Fruit fly (Drosophila melanogaster) whole organism, prepupa: ENCODE results near the gene CG8461.

Source experiments
- Blimp-1 ChIP-seq: fragments of 200-800 bp; sonication (Bioruptor generic); optimal IDR thresholded peaks from 3 replicates; lab custom pipeline; 2017; ENCODE audit warnings: missing biosample characterization, missing genetic modification characterization, mild to moderate bottlenecking, moderate library complexity, missing genetic modification reagents
- CG10631 ChIP-seq: fragments of 200-800 bp; sonication (Bioruptor generic); optimal IDR thresholded peaks from 2 replicates; lab custom pipeline; 2016; ENCODE audit warnings: missing biosample characterization, missing genetic modification characterization
- CG10669 ChIP-seq: fragments of 200-800 bp; sonication (Bioruptor generic); optimal IDR thresholded peaks from 3 replicates; lab custom pipeline; 2018; ENCODE audit warnings: missing biosample characterization, mild to moderate bottlenecking, missing genetic modification characterization, moderate library complexity
- CG11294 ChIP-seq: fragments of 200-800 bp; sonication (Bioruptor generic); IDR thresholded peaks from 2 replicates; pipeline ENCODE4 v1.3.6; 2022; ENCODE audit warnings: missing biosample characterization, missing genetic modification characterization
- CG11762 ChIP-seq: fragments of 200-800 bp; sonication (Bioruptor generic); optimal IDR thresholded peaks from 3 replicates; lab custom pipeline; 2016; ENCODE audit warnings: missing biosample characterization, missing genetic modification characterization; ENCODE audit not compliant: insufficient read depth
- CG11902 ChIP-seq: fragments of 200-800 bp; sonication (Bioruptor generic); optimal IDR thresholded peaks from 3 replicates; lab custom pipeline; 2016; ENCODE audit warnings: missing biosample characterization, missing genetic modification characterization
- CG15336 ChIP-seq: fragments of 200-800 bp; sonication (Bioruptor generic); IDR thresholded peaks from 2 replicates; pipeline ENCODE4 v1.3.6; 2022; ENCODE audit warnings: missing biosample characterization, missing genetic modification characterization
- CG1621 ChIP-seq: fragments of 200-800 bp; sonication (Bioruptor generic); optimal IDR thresholded peaks from 3 replicates; lab custom pipeline; 2018; ENCODE audit warnings: missing biosample characterization, mild to moderate bottlenecking, missing genetic modification characterization
- CG31627 ChIP-seq: fragments of 200-800 bp; sonication (Bioruptor generic); optimal IDR thresholded peaks from 3 replicates; lab custom pipeline; 2016; ENCODE audit warnings: missing biosample characterization, missing genetic modification characterization
- CG32006 ChIP-seq: fragments of 200-800 bp; sonication (Bioruptor generic); optimal IDR thresholded peaks from 3 replicates; lab custom pipeline; 2017; ENCODE audit warnings: missing biosample characterization, mild to moderate bottlenecking, missing genetic modification characterization
- CG34406 ChIP-seq: fragments of 200-800 bp; sonication (Bioruptor generic); optimal IDR thresholded peaks from 3 replicates; lab custom pipeline; 2016; ENCODE audit warnings: missing biosample characterization, missing genetic modification characterization
- CG3919 ChIP-seq: fragments of 200-800 bp; sonication (Bioruptor generic); optimal IDR thresholded peaks from 3 replicates; lab custom pipeline; 2016; ENCODE audit warnings: missing biosample characterization, missing genetic modification characterization
- CG4318 ChIP-seq: fragments of 200-800 bp; sonication (Bioruptor generic); optimal IDR thresholded peaks from 3 replicates; lab custom pipeline; 2017; ENCODE audit warnings: missing biosample characterization, mild to moderate bottlenecking, missing genetic modification characterization
- CG6163 ChIP-seq: fragments of 200-800 bp; sonication (Bioruptor generic); IDR thresholded peaks from 3 replicates; pipeline ENCODE4 v1.3.6; 2022; ENCODE audit warnings: missing biosample characterization, missing genetic modification characterization
- CG6276 ChIP-seq: fragments of 200-800 bp; sonication (Bioruptor generic); optimal IDR thresholded peaks from 2 replicates; lab custom pipeline; 2017; ENCODE audit warnings: missing biosample characterization, mild to moderate bottlenecking, missing genetic modification characterization
- CG6792 ChIP-seq: fragments of 200-800 bp; sonication (Bioruptor generic); optimal IDR thresholded peaks from 3 replicates; lab custom pipeline; 2016; ENCODE audit warnings: missing biosample characterization, missing genetic modification characterization
- CG6808 ChIP-seq: fragments of 200-800 bp; sonication (Bioruptor generic); optimal IDR thresholded peaks from 3 replicates; lab custom pipeline; 2017; ENCODE audit warnings: missing biosample characterization, missing genetic modification characterization, mild to moderate bottlenecking, moderate library complexity, missing genetic modification reagents
- CG6854 ChIP-seq: fragments of 200-800 bp; sonication (Bioruptor generic); optimal IDR thresholded peaks from 2 replicates; lab custom pipeline; 2017; ENCODE audit warnings: missing biosample characterization, mild to moderate bottlenecking, missing genetic modification characterization
- CG7368 ChIP-seq: fragments of 200-800 bp; sonication (Bioruptor generic); optimal IDR thresholded peaks from 3 replicates; lab custom pipeline; 2016; ENCODE audit warnings: missing biosample characterization, missing genetic modification characterization
- CG8319 ChIP-seq: fragments of 200-800 bp; sonication (Bioruptor generic); optimal IDR thresholded peaks from 3 replicates; lab custom pipeline; 2016; ENCODE audit warnings: missing biosample characterization, missing genetic modification characterization
- CG8632 ChIP-seq: fragments of 200-800 bp; sonication (Bioruptor generic); optimal IDR thresholded peaks from 3 replicates; lab custom pipeline; 2016; ENCODE audit warnings: missing biosample characterization, missing genetic modification characterization
- Eip78C ChIP-seq: fragments of 200-800 bp; sonication (Bioruptor generic); peaks from one replicate; lab custom pipeline; 2016; ENCODE audit warnings: missing biosample characterization, missing genetic modification characterization
- Eip93F ChIP-seq: fragments of 200-800 bp; sonication (Bioruptor generic); optimal IDR thresholded peaks from 2 replicates; lab custom pipeline; 2016; ENCODE audit warnings: missing biosample characterization, mild to moderate bottlenecking, missing genetic modification characterization
- Ets21C ChIP-seq: fragments of 200-800 bp; sonication (Bioruptor generic); optimal IDR thresholded peaks from 3 replicates; lab custom pipeline; 2016; ENCODE audit warnings: missing biosample characterization, missing genetic modification characterization
- Gug ChIP-seq: fragments of 200-800 bp; sonication (Bioruptor generic); IDR thresholded peaks from 2 replicates; pipeline ENCODE4 v1.3.6; 2022; ENCODE audit warnings: missing biosample characterization, missing genetic modification characterization
- Hr38 ChIP-seq: sonication (Bioruptor generic); optimal IDR thresholded peaks from 2 replicates; lab custom pipeline; 2016; ENCODE audit warnings: missing biosample characterization, missing genetic modification characterization
- Hr39 ChIP-seq: fragments of 200-800 bp; sonication (Bioruptor generic); optimal IDR thresholded peaks from 2 replicates; lab custom pipeline; 2016; ENCODE audit warnings: missing biosample characterization, missing genetic modification characterization
- Hr4 ChIP-seq: fragments of 200-800 bp; sonication (Bioruptor generic); optimal IDR thresholded peaks from 3 replicates; lab custom pipeline; 2016; ENCODE audit warnings: missing biosample characterization, missing genetic modification characterization
- Lpt ChIP-seq: fragments of 200-800 bp; sonication (Bioruptor generic); optimal IDR thresholded peaks from 3 replicates; lab custom pipeline; 2016; ENCODE audit warnings: missing biosample characterization, missing genetic modification characterization
- Met ChIP-seq: fragments of 200-800 bp; sonication (Bioruptor generic); optimal IDR thresholded peaks from 3 replicates; lab custom pipeline; 2016; ENCODE audit warnings: missing biosample characterization, missing genetic modification characterization
- Smox ChIP-seq: fragments of 200-800 bp; sonication (Bioruptor generic); optimal IDR thresholded peaks from 3 replicates; lab custom pipeline; 2016; ENCODE audit warnings: missing biosample characterization, missing genetic modification characterization
- Sox14 ChIP-seq: fragments of 200-800 bp; sonication (Bioruptor generic); optimal IDR thresholded peaks from 3 replicates; lab custom pipeline; 2016; ENCODE audit warnings: missing biosample characterization, missing genetic modification characterization
- Sox15 ChIP-seq: fragments of 200-800 bp; sonication (Bioruptor generic); optimal IDR thresholded peaks from 3 replicates; lab custom pipeline; 2016; ENCODE audit warnings: missing biosample characterization, missing genetic modification characterization
- acj6 ChIP-seq: fragments of 200-800 bp; sonication (Bioruptor generic); optimal IDR thresholded peaks from 3 replicates; lab custom pipeline; 2016; ENCODE audit warnings: missing biosample characterization, missing genetic modification characterization
- cyc ChIP-seq: fragments of 200-800 bp; sonication (Bioruptor generic); optimal IDR thresholded peaks from 3 replicates; lab custom pipeline; 2016; ENCODE audit warnings: missing biosample characterization, missing genetic modification characterization
- dac ChIP-seq: fragments of 200-800 bp; sonication (Bioruptor generic); optimal IDR thresholded peaks from 2 replicates; lab custom pipeline; 2017; ENCODE audit warnings: missing biosample characterization, mild to moderate bottlenecking, missing genetic modification characterization
- dsx ChIP-seq: fragments of 200-800 bp; optimal IDR thresholded peaks from 3 replicates; lab custom pipeline; 2019; ENCODE audit warnings: missing biosample characterization, mild to moderate bottlenecking, missing genetic modification characterization, moderate library complexity; ENCODE audit not compliant: poor library complexity, severe bottlenecking
- eg ChIP-seq: fragments of 200-800 bp; sonication (Bioruptor generic); IDR thresholded peaks from 3 replicates; pipeline ENCODE4 v1.3.6; 2022; ENCODE audit warnings: missing biosample characterization, missing genetic modification characterization
- esn ChIP-seq: fragments of 200-800 bp; sonication (Bioruptor generic); optimal IDR thresholded peaks from 2 replicates; lab custom pipeline; 2016; ENCODE audit warnings: missing biosample characterization, mild to moderate bottlenecking, missing genetic modification characterization, moderate library complexity
- fd59A ChIP-seq: fragments of 200-800 bp; sonication (Bioruptor generic); optimal IDR thresholded peaks from 2 replicates; lab custom pipeline; 2017; ENCODE audit warnings: missing biosample characterization, mild to moderate bottlenecking, missing genetic modification characterization, missing genetic modification reagents
- fkh ChIP-seq: fragments of 200-800 bp; sonication (Bioruptor generic); optimal IDR thresholded peaks from 3 replicates; lab custom pipeline; 2017; ENCODE audit warnings: missing biosample characterization, mild to moderate bottlenecking, missing genetic modification characterization, moderate library complexity
- lz ChIP-seq: fragments of 200-800 bp; sonication (Bioruptor generic); optimal IDR thresholded peaks from 3 replicates; lab custom pipeline; 2016; ENCODE audit warnings: missing biosample characterization, missing genetic modification characterization
- net ChIP-seq: fragments of 200-800 bp; sonication (Bioruptor generic); optimal IDR thresholded peaks from 3 replicates; lab custom pipeline; 2016; ENCODE audit warnings: missing biosample characterization, missing genetic modification characterization
- salr ChIP-seq, 2 experiments: fragments of 200-800 bp; sonication (Bioruptor generic); optimal IDR thresholded peaks; 3 replicates each; lab custom pipeline; 2016 to 2018; ENCODE audit warnings: missing biosample characterization in 2 of 2, missing genetic modification characterization in 2 of 2, mild to moderate bottlenecking in 1 of 2
- ss ChIP-seq, 2 experiments: fragments of 200-800 bp; sonication (Bioruptor generic); optimal IDR thresholded peaks; 2 replicates in 1 of 2; 3 replicates in 1 of 2; lab custom pipeline; 2017 to 2018; ENCODE audit warnings: mild to moderate bottlenecking in 2 of 2, missing biosample characterization in 2 of 2, missing genetic modification characterization in 2 of 2, moderate library complexity in 1 of 2
- svp ChIP-seq: fragments of 200-800 bp; sonication (Bioruptor generic); peaks from one replicate; lab custom pipeline; 2016; ENCODE audit warnings: missing biosample characterization, missing genetic modification characterization
- vri ChIP-seq: fragments of 200-800 bp; sonication (Bioruptor generic); optimal IDR thresholded peaks from 3 replicates; lab custom pipeline; 2016; ENCODE audit warnings: missing biosample characterization, mild to moderate bottlenecking, missing genetic modification characterization

Gene CG8461

dm6 chr3R:14470630-14471029 is 42.8 kb downstream of the CG8461 start (continued):
- TF ChIP-seq CG8632 (GFP tag; lab: Kevin White, UChicago), result no peak
- peak; percentile 71 for TF ChIP-seq dac
- no peak for TF ChIP-seq Blimp-1 (GFP tag; lab: Kevin White, UChicago)
- peak; percentile 32 for TF ChIP-seq CG34406 (GFP tag; lab: Kevin White, UChicago)
- TF ChIP-seq lz (GFP tag; lab: Kevin White, UChicago), result peak; percentile 37
- peak; percentile 91 for TF ChIP-seq CG15336 (GFP tag; lab: Robert Waterston, UW)
- TF ChIP-seq vri (GFP tag; lab: Kevin White, UChicago), result no peak
- TF ChIP-seq Smox, result peak; percentile 25
- TF ChIP-seq Hr39 (GFP tag; lab: Kevin White, UChicago), result peak; percentile 31
- no peak for TF ChIP-seq fkh (GFP tag; lab: Kevin White, UChicago)
- TF ChIP-seq CG10631 (GFP tag; lab: Kevin White, UChicago), result peak; percentile 76
- peak; percentile 68 for TF ChIP-seq CG11294 (GFP tag; lab: Robert Waterston, UW)
- TF ChIP-seq CG6163 (GFP tag; lab: Robert Waterston, UW), result peak; percentile 85
- TF ChIP-seq Ets21C (GFP tag; lab: Kevin White, UChicago), result no peak
- TF ChIP-seq Eip78C (GFP tag; lab: Kevin White, UChicago), result peak; percentile 87
- peak; percentile 57 for TF ChIP-seq acj6 (GFP tag; lab: Kevin White, UChicago)
- peak; percentile 46 for TF ChIP-seq CG3919
- TF ChIP-seq svp (GFP tag; lab: Kevin White, UChicago), result peak; percentile 55
- peak; percentile 43 for TF ChIP-seq CG6792 (GFP tag; lab: Kevin White, UChicago)
- peak; percentile 77 for TF ChIP-seq Sox14 (GFP tag; lab: Kevin White, UChicago)
- peak; percentile 78 for TF ChIP-seq Gug
- peak; percentile 21 for TF ChIP-seq CG11762 (GFP tag; lab: Kevin White, UChicago)
- TF ChIP-seq Met (GFP tag; lab: Kevin White, UChicago), result peak; percentile 41
- TF ChIP-seq CG4318, result peak; percentile 83
- TF ChIP-seq Sox15, result peak; percentile 4
- TF ChIP-seq esn (GFP tag; lab: Kevin White, UChicago), result peak; percentile 48
- TF ChIP-seq CG6854 (GFP tag; lab: Kevin White, UChicago), result no peak
- peak; percentile 27 for TF ChIP-seq CG31627 (GFP tag; lab: Kevin White, UChicago)
- peak; percentile 37 for TF ChIP-seq dsx (GFP tag; lab: Kevin White, UChicago)

dm6 chr3R:14469724-14470123 is 43.7 kb downstream of the CG8461 start:
- TF ChIP-seq CG10669 (GFP tag; lab: Kevin White, UChicago), result peak; percentile 29
- TF ChIP-seq CG31627 (GFP tag; lab: Kevin White, UChicago), result no peak
- peak; percentile 36 for TF ChIP-seq lz (GFP tag; lab: Kevin White, UChicago)
- peak; percentile 71 for TF ChIP-seq Lpt
- TF ChIP-seq salr (GFP tag; optimal IDR thresholded peaks at IDR 0.05; lab: Kevin White, UChicago), result peak in 1 of 2 experiments; percentile 63
- no peak for TF ChIP-seq CG11902
- TF ChIP-seq dac, result peak; percentile 42
- TF ChIP-seq fd59A (GFP tag; lab: Kevin White, UChicago), result peak; percentile 16
- peak; percentile 41 for TF ChIP-seq cyc (GFP tag; lab: Kevin White, UChicago)
- TF ChIP-seq CG6808 (GFP tag; lab: Kevin White, UChicago), result peak; percentile 32
- no peak for TF ChIP-seq Sox15
- TF ChIP-seq CG3919, result peak; percentile 73
- peak; percentile 40 for TF ChIP-seq CG11762 (GFP tag; lab: Kevin White, UChicago)
- TF ChIP-seq Smox, result no peak
- TF ChIP-seq dsx (GFP tag; lab: Kevin White, UChicago), result peak; percentile 58
- TF ChIP-seq Hr4 (GFP tag; lab: Kevin White, UChicago), result peak; percentile 60
- TF ChIP-seq fkh (GFP tag; lab: Kevin White, UChicago), result no peak
- no peak for TF ChIP-seq vri (GFP tag; lab: Kevin White, UChicago)
- TF ChIP-seq CG10631 (GFP tag; lab: Kevin White, UChicago), result peak; percentile 68
- TF ChIP-seq CG7368 (GFP tag; lab: Kevin White, UChicago), result peak; percentile 10
- no peak for TF ChIP-seq Eip93F
- TF ChIP-seq ss (GFP tag; optimal IDR thresholded peaks at IDR 0.05; lab: Kevin White, UChicago), result peak; percentile 8 to 22
- peak; percentile 24 for TF ChIP-seq CG8319 (GFP tag; lab: Kevin White, UChicago)
- TF ChIP-seq CG6854 (GFP tag; lab: Kevin White, UChicago), result no peak
- peak; percentile 46 for TF ChIP-seq net (GFP tag; lab: Kevin White, UChicago)
- TF ChIP-seq CG11294 (GFP tag; lab: Robert Waterston, UW), result peak; percentile 45; the same call in 1 of the 2 replicates
- peak; percentile 84 for TF ChIP-seq CG15336 (GFP tag; lab: Robert Waterston, UW)
- no peak for TF ChIP-seq CG1621 (tag; lab: Kevin White, UChicago)
- TF ChIP-seq eg (GFP tag; lab: Robert Waterston, UW), result peak; percentile 68; the same call in 2 of the 3 replicates
- no peak for TF ChIP-seq Hr38
- TF ChIP-seq CG32006 (GFP tag; lab: Kevin White, UChicago), result peak; percentile 82
- peak; percentile 43 for TF ChIP-seq CG6276
- TF ChIP-seq CG8632 (GFP tag; lab: Kevin White, UChicago), result peak; percentile 34
